Fruit fly (Drosophila melanogaster) whole organism, pupa: Measurements from ENCODE around the gene HemK1.

Experiments
- CG12605 ChIP-seq: fragments of 200-800 bp; sonication (Bioruptor generic); IDR thresholded peaks from 2 replicates; pipeline ENCODE4 v1.3.6; 2022; ENCODE audit warnings: missing biosample characterization, missing genetic modification characterization
- CG9948 ChIP-seq: fragments of 200-800 bp; sonication (Bioruptor generic); optimal IDR thresholded peaks from 2 replicates; lab custom pipeline; 2018; ENCODE audit warnings: missing biosample characterization, mild to moderate bottlenecking, missing genetic modification characterization, moderate library complexity
- fd96Ca ChIP-seq: fragments of 200-800 bp; sonication (Bioruptor generic); IDR thresholded peaks from 3 replicates; pipeline ENCODE4 v1.3.6; 2022; ENCODE audit warnings: missing biosample characterization, missing genetic modification characterization

dm6 chr2L:6457583-6457982, 9.9 kb downstream of the HemK1 start:
- TF ChIP-seq fd96Ca (GFP tag; lab: Robert Waterston, UW) (no peak), CG12605 (GFP tag; lab: Robert Waterston, UW) (no peak), CG9948 (no peak)
